Worm (Caenorhabditis elegans) whole organism, early embryonic: ENCODE data around the gene tyra-3.

Experiments
- B0310.2 ChIP-seq: sonication (generic microtip); optimal IDR thresholded peaks from 2 replicates; lab custom pipeline; 2016; ENCODE audit warnings: mild to moderate bottlenecking, missing genetic modification characterization, missing compliant biosample characterization
- F13C5.2 ChIP-seq: sonication (generic microtip); optimal IDR thresholded peaks from 2 replicates; lab custom pipeline; 2017; ENCODE audit warnings: mild to moderate bottlenecking, missing genetic modification characterization, inconsistent platforms, missing compliant biosample characterization
- aly-1 ChIP-seq: sonication (generic microtip); optimal IDR thresholded peaks from 2 replicates; lab custom pipeline; 2016; ENCODE audit warnings: missing genetic modification characterization, missing compliant biosample characterization
- ama-1 ChIP-seq: fragments of 150-350 bp; optimal IDR thresholded peaks from 2 replicates; lab custom pipeline; 2014
- ceh-13 ChIP-seq: fragments of 200-800 bp; sonication (Bioruptor generic); optimal IDR thresholded peaks from 2 replicates; lab custom pipeline; 2018; ENCODE audit warnings: mild to moderate bottlenecking, missing genetic modification characterization, missing compliant biosample characterization
- ceh-36 ChIP-seq: sonication (generic microtip); optimal IDR thresholded peaks from 2 replicates; lab custom pipeline; 2016; ENCODE audit warnings: missing genetic modification characterization, inconsistent platforms, missing compliant biosample characterization
- ets-7 ChIP-seq: sonication (generic microtip); optimal IDR thresholded peaks from 2 replicates; lab custom pipeline; 2016; ENCODE audit warnings: missing genotype, missing genetic modification characterization, missing compliant biosample characterization
- flt-1 ChIP-seq: fragments of 200-800 bp; sonication (Bioruptor generic); IDR thresholded peaks from 2 replicates; pipeline ENCODE4 v1.3.6; 2022; ENCODE audit warnings: missing genetic modification characterization, missing compliant biosample characterization
- hmbx-1 ChIP-seq: sonication (generic microtip); optimal IDR thresholded peaks from 2 replicates; lab custom pipeline; 2016; ENCODE audit warnings: mild to moderate bottlenecking, missing genetic modification characterization, missing compliant biosample characterization
- hmg-4 ChIP-seq: fragments of 200-800 bp; sonication (Bioruptor generic); optimal IDR thresholded peaks from 2 replicates; lab custom pipeline; 2018; ENCODE audit warnings: mild to moderate bottlenecking, missing genetic modification characterization, missing compliant biosample characterization
- hnd-1 ChIP-seq: sonication (generic microtip); optimal IDR thresholded peaks from 2 replicates; lab custom pipeline; 2016; ENCODE audit warnings: missing genetic modification characterization, missing compliant biosample characterization
- pes-1 ChIP-seq: fragments of 200-800 bp; sonication (Bioruptor generic); IDR thresholded peaks from 2 replicates; pipeline ENCODE4 v1.3.6; 2022; ENCODE audit warnings: missing genetic modification reagents, missing genetic modification characterization, missing compliant biosample characterization
- scrt-1 ChIP-seq: fragments of 200-800 bp; sonication (Bioruptor generic); IDR thresholded peaks from 2 replicates; pipeline ENCODE4 v1.3.6; 2022; ENCODE audit warnings: missing genetic modification characterization, missing compliant biosample characterization
- sea-1 ChIP-seq: fragments of 200-800 bp; sonication (Bioruptor generic); conservative IDR thresholded peaks from 2 replicates; pipeline ENCODE4 v1.3.6; 2022; ENCODE audit warnings: missing genetic modification characterization, missing compliant biosample characterization
- tbx-11 ChIP-seq: fragments of 200-800 bp; sonication (Bioruptor generic); IDR thresholded peaks from 2 replicates; pipeline ENCODE4 v1.3.6; 2022; ENCODE audit warnings: missing genetic modification characterization, missing compliant biosample characterization
- tbx-37 ChIP-seq: fragments of 200-800 bp; sonication (Bioruptor generic); conservative IDR thresholded peaks from 2 replicates; pipeline ENCODE4 v1.3.6; 2022; ENCODE audit warnings: missing genetic modification reagents, missing genetic modification characterization, missing compliant biosample characterization
- tra-4 ChIP-seq: sonication (generic microtip); optimal IDR thresholded peaks from 2 replicates; lab custom pipeline; 2017; ENCODE audit warnings: missing genetic modification characterization, missing compliant biosample characterization

tyra-3 gene

ce11 chrX:4947749-4948148 lies at the start of gene tyra-3:
tyra-3 (plus strand) TSS chrX:4948049.
- TF ChIP-seq pes-1 (GFP tag; lab: Robert Waterston, UW): no peak

ce11 chrX:4899623-4900022 lies 48.2 kb upstream of the tyra-3 start:
- no peak for TF ChIP-seq ceh-36
- peak; percentile 37 for TF ChIP-seq hmg-4 (GFP tag; lab: Kevin White, UChicago)
- TF ChIP-seq flt-1 (GFP tag; lab: Robert Waterston, UW): no peak
- TF ChIP-seq ets-7 (tag; lab: Kevin White, UChicago): no peak

- no peak for TF ChIP-seq flt-1 (GFP tag; lab: Robert Waterston, UW)
- no peak for TF ChIP-seq hmbx-1 (tag; lab: Kevin White, UChicago)
- TF ChIP-seq tbx-37 (GFP tag; lab: Robert Waterston, UW): no peak
- no peak for TF ChIP-seq ama-1 (lab: Kevin White, UChicago)
- TF ChIP-seq hnd-1 (tag; lab: Kevin White, UChicago): no peak
Observed at ce11 chrX:4900685-4901084, 47.2 kb upstream of the tyra-3 start, which contains the start of gene T07F12.4. T07F12.4 (minus strand) TSS chrX:4900814.

ce11 chrX:4901974-4902373 lies 45.9 kb upstream of the tyra-3 start:
- TF ChIP-seq hnd-1 (tag; lab: Kevin White, UChicago) (no peak), tra-4 (tag; lab: Kevin White, UChicago) (no peak), hmg-4 (GFP tag; lab: Kevin White, UChicago) (no peak), ceh-13 (no peak), sea-1 (GFP tag; lab: Robert Waterston, UW) (no peak), ets-7 (tag; lab: Kevin White, UChicago) (no peak), ama-1 (lab: Kevin White, UChicago) (no peak)

ce11 chrX:4902376-4902775 lies 45.5 kb upstream of the tyra-3 start:
- no peak for TF ChIP-seq pes-1 (GFP tag; lab: Robert Waterston, UW)
- TF ChIP-seq ceh-36: no peak
- no peak for TF ChIP-seq hnd-1 (tag; lab: Kevin White, UChicago)
- no peak for TF ChIP-seq aly-1 (tag; lab: Kevin White, UChicago)
- no peak for TF ChIP-seq tbx-37 (GFP tag; lab: Robert Waterston, UW)
- TF ChIP-seq B0310.2 (tag; lab: Kevin White, UChicago): no peak
- no peak for TF ChIP-seq F13C5.2 (tag; lab: Kevin White, UChicago)
- TF ChIP-seq ceh-13: no peak
- no peak for TF ChIP-seq sea-1 (GFP tag; lab: Robert Waterston, UW)
- TF ChIP-seq ets-7 (tag; lab: Kevin White, UChicago): no peak
- no peak for TF ChIP-seq hmg-4 (GFP tag; lab: Kevin White, UChicago)
- no peak for TF ChIP-seq flt-1 (GFP tag; lab: Robert Waterston, UW)
- TF ChIP-seq tra-4 (tag; lab: Kevin White, UChicago): no peak
- TF ChIP-seq ama-1 (lab: Kevin White, UChicago): no peak
- no peak for TF ChIP-seq tbx-11 (GFP tag; lab: Robert Waterston, UW)
- TF ChIP-seq scrt-1 (GFP tag; lab: Robert Waterston, UW): no peak
- no peak for TF ChIP-seq hmbx-1 (tag; lab: Kevin White, UChicago)

ce11 chrX:4905804-4906203 lies 42.0 kb upstream of the tyra-3 start, which contains the start of gene K05B2.2:
K05B2.2 (plus strand) TSS chrX:4906081.
- TF ChIP-seq ets-7 (tag; lab: Kevin White, UChicago) (no peak), ceh-13 (no peak), ama-1 (lab: Kevin White, UChicago) (no peak), hmg-4 (GFP tag; lab: Kevin White, UChicago) (no peak), hnd-1 (tag; lab: Kevin White, UChicago) (no peak), tbx-37 (GFP tag; lab: Robert Waterston, UW) (no peak)

ce11 chrX:4911287-4911876 lies 36.5 kb upstream of the tyra-3 start:
- TF ChIP-seq flt-1 (GFP tag; lab: Robert Waterston, UW): no peak
- TF ChIP-seq tbx-37 (GFP tag; lab: Robert Waterston, UW): no peak
- no peak for TF ChIP-seq tbx-11 (GFP tag; lab: Robert Waterston, UW)
- TF ChIP-seq ceh-13: no peak
- no peak for TF ChIP-seq ets-7 (tag; lab: Kevin White, UChicago)
- TF ChIP-seq tra-4 (tag; lab: Kevin White, UChicago): no peak
- no peak for TF ChIP-seq hmbx-1 (tag; lab: Kevin White, UChicago)
- TF ChIP-seq pes-1 (GFP tag; lab: Robert Waterston, UW): no peak
- TF ChIP-seq F13C5.2 (tag; lab: Kevin White, UChicago): no peak
- no peak for TF ChIP-seq B0310.2 (tag; lab: Kevin White, UChicago)
- TF ChIP-seq ama-1 (lab: Kevin White, UChicago): no peak
- TF ChIP-seq scrt-1 (GFP tag; lab: Robert Waterston, UW): no peak
- no peak for TF ChIP-seq sea-1 (GFP tag; lab: Robert Waterston, UW)
- TF ChIP-seq hmg-4 (GFP tag; lab: Kevin White, UChicago): no peak
- no peak for TF ChIP-seq aly-1 (tag; lab: Kevin White, UChicago)
- TF ChIP-seq ceh-36: no peak

- TF ChIP-seq scrt-1 (GFP tag; lab: Robert Waterston, UW): no peak
- no peak for TF ChIP-seq sea-1 (GFP tag; lab: Robert Waterston, UW)
- no peak for TF ChIP-seq tbx-11 (GFP tag; lab: Robert Waterston, UW)
- no peak for TF ChIP-seq ama-1 (lab: Kevin White, UChicago)
- no peak for TF ChIP-seq ceh-36
- TF ChIP-seq hmbx-1 (tag; lab: Kevin White, UChicago): no peak
- TF ChIP-seq tbx-37 (GFP tag; lab: Robert Waterston, UW): no peak
- no peak for TF ChIP-seq tra-4 (tag; lab: Kevin White, UChicago)
Observed at ce11 chrX:4914464-4914863, 33.4 kb upstream of the tyra-3 start.
